Worm (Caenorhabditis elegans): Measurements from ENCODE around the gene egl-44.

The egl-44 gene

ce11 chrII:5952214-5952613 is 23.6 kb downstream of the egl-44 start:
- TF ChIP-seq scrt-1 (GFP tag; IDR thresholded peaks at IDR 0.05) (no peak), tbx-37 (GFP tag; conservative IDR thresholded peaks at IDR 0.05) (no peak), hmbx-1 (tag; optimal IDR thresholded peaks at IDR 0.05) (no peak), B0310.2 (tag; optimal IDR thresholded peaks at IDR 0.05) (no peak), sea-1 (GFP tag; conservative IDR thresholded peaks at IDR 0.05) (no peak), pes-1 (GFP tag; IDR thresholded peaks at IDR 0.05) (no peak), ceh-13 (GFP tag; optimal IDR thresholded peaks at IDR 0.05) (no peak), F13C5.2 (tag; optimal IDR thresholded peaks at IDR 0.05) (no peak), flt-1 (GFP tag; IDR thresholded peaks at IDR 0.05) (no peak)

- TF ChIP-seq ceh-13 (GFP tag; optimal IDR thresholded peaks at IDR 0.05) (no peak), pes-1 (GFP tag; IDR thresholded peaks at IDR 0.05) (no peak), ceh-36 (tag; optimal IDR thresholded peaks at IDR 0.05) (peak; percentile 19)
These were observed 27.1 kb downstream of the egl-44 start for ce11 chrII:5955638-5956167.

- TF ChIP-seq hmg-4 (GFP tag; optimal IDR thresholded peaks at IDR 0.05) (no peak), hnd-1 (tag; optimal IDR thresholded peaks at IDR 0.05) (no peak), tbx-37 (GFP tag; conservative IDR thresholded peaks at IDR 0.05) (no peak), tra-4 (tag; optimal IDR thresholded peaks at IDR 0.05) (no peak), ceh-13 (GFP tag; optimal IDR thresholded peaks at IDR 0.05) (no peak), sea-1 (GFP tag; conservative IDR thresholded peaks at IDR 0.05) (no peak), scrt-1 (GFP tag; IDR thresholded peaks at IDR 0.05) (no peak), ama-1 (optimal IDR thresholded peaks at IDR 0.05) (no peak), F13C5.2 (tag; optimal IDR thresholded peaks at IDR 0.05) (no peak), ceh-36 (tag; optimal IDR thresholded peaks at IDR 0.05) (no peak), hmbx-1 (tag; optimal IDR thresholded peaks at IDR 0.05) (no peak)
These were observed 28.0 kb downstream of the egl-44 start, which contains the start of gene casy-1 for ce11 chrII:5956583-5956982. Gene casy-1 (minus strand): TSS chrII:5956683.

ce11 chrII:5957803-5958367 is 29.3 kb downstream of the egl-44 start:
- no peak for TF ChIP-seq ets-7 (tag; optimal IDR thresholded peaks at IDR 0.05)
- TF ChIP-seq tbx-37 (GFP tag; conservative IDR thresholded peaks at IDR 0.05), result no peak
- no peak for TF ChIP-seq sea-1 (GFP tag; conservative IDR thresholded peaks at IDR 0.05)
- TF ChIP-seq tbx-11 (GFP tag; IDR thresholded peaks at IDR 0.05), result no peak
- TF ChIP-seq tra-4 (tag; optimal IDR thresholded peaks at IDR 0.05), result no peak
- no peak for TF ChIP-seq ceh-36 (tag; optimal IDR thresholded peaks at IDR 0.05)
- TF ChIP-seq hmbx-1 (tag; optimal IDR thresholded peaks at IDR 0.05), result no peak
- TF ChIP-seq B0310.2 (tag; optimal IDR thresholded peaks at IDR 0.05), result no peak
- no peak for TF ChIP-seq ama-1 (optimal IDR thresholded peaks at IDR 0.05)
- TF ChIP-seq hnd-1 (tag; optimal IDR thresholded peaks at IDR 0.05), result no peak
- no peak for TF ChIP-seq hmg-4 (GFP tag; optimal IDR thresholded peaks at IDR 0.05)
- TF ChIP-seq flt-1 (GFP tag; IDR thresholded peaks at IDR 0.05), result no peak
- no peak for TF ChIP-seq pes-1 (GFP tag; IDR thresholded peaks at IDR 0.05)
- no peak for TF ChIP-seq scrt-1 (GFP tag; IDR thresholded peaks at IDR 0.05)
- no peak for TF ChIP-seq aly-1 (tag; optimal IDR thresholded peaks at IDR 0.05)

- TF ChIP-seq hmbx-1 (tag; optimal IDR thresholded peaks at IDR 0.05) (no peak), tbx-37 (GFP tag; conservative IDR thresholded peaks at IDR 0.05) (no peak), aly-1 (tag; optimal IDR thresholded peaks at IDR 0.05) (no peak), B0310.2 (tag; optimal IDR thresholded peaks at IDR 0.05) (no peak), sea-1 (GFP tag; conservative IDR thresholded peaks at IDR 0.05) (no peak), hmg-4 (GFP tag; optimal IDR thresholded peaks at IDR 0.05) (no peak)
These were observed 31.0 kb downstream of the egl-44 start for ce11 chrII:5959575-5960119.

- TF ChIP-seq ceh-13 (GFP tag; optimal IDR thresholded peaks at IDR 0.05) (no peak), ets-7 (tag; optimal IDR thresholded peaks at IDR 0.05) (no peak), sea-1 (GFP tag; conservative IDR thresholded peaks at IDR 0.05) (no peak), flt-1 (GFP tag; IDR thresholded peaks at IDR 0.05) (no peak), tbx-37 (GFP tag; conservative IDR thresholded peaks at IDR 0.05) (no peak), scrt-1 (GFP tag; IDR thresholded peaks at IDR 0.05) (no peak), pes-1 (GFP tag; IDR thresholded peaks at IDR 0.05) (no peak), ceh-36 (tag; optimal IDR thresholded peaks at IDR 0.05) (no peak), tra-4 (tag; optimal IDR thresholded peaks at IDR 0.05) (no peak), tbx-11 (GFP tag; IDR thresholded peaks at IDR 0.05) (no peak), F13C5.2 (tag; optimal IDR thresholded peaks at IDR 0.05) (no peak), B0310.2 (tag; optimal IDR thresholded peaks at IDR 0.05) (no peak), hmbx-1 (tag; optimal IDR thresholded peaks at IDR 0.05) (no peak), hmg-4 (GFP tag; optimal IDR thresholded peaks at IDR 0.05) (no peak), ama-1 (optimal IDR thresholded peaks at IDR 0.05) (no peak), aly-1 (tag; optimal IDR thresholded peaks at IDR 0.05) (no peak)
These were observed 32.7 kb downstream of the egl-44 start, which contains the start of gene B0034.7 for ce11 chrII:5961317-5961716. Gene B0034.7 (plus strand): TSS chrII:5961617.

- TF ChIP-seq hmg-4 (GFP tag; optimal IDR thresholded peaks at IDR 0.05), result no peak
These were observed 33.7 kb downstream of the egl-44 start for ce11 chrII:5962343-5962742.

ce11 chrII:5964962-5965361 is 36.4 kb downstream of the egl-44 start:
- TF ChIP-seq flt-1 (GFP tag; IDR thresholded peaks at IDR 0.05) (no peak), F13C5.2 (tag; optimal IDR thresholded peaks at IDR 0.05) (no peak), scrt-1 (GFP tag; IDR thresholded peaks at IDR 0.05) (no peak)
